Worm (Caenorhabditis elegans) whole organism, L4 larva: ENCODE results near the gene toca-1.

Experiments
- ces-1 ChIP-seq: fragments of 150-350 bp; sonication (generic microtip); optimal IDR thresholded peaks from 4 replicates; lab custom pipeline; 2014; ENCODE audit warnings: missing biosample characterization, missing genetic modification reagents, missing genetic modification characterization
- dmd-9 ChIP-seq: fragments of 200-800 bp; sonication (Bioruptor generic); IDR thresholded peaks from 2 replicates; pipeline ENCODE4 v1.3.6; 2022; ENCODE audit warnings: missing genetic modification reagents, missing genetic modification characterization, missing compliant biosample characterization
- hlh-11 ChIP-seq: fragments of 200-800 bp; sonication (Bioruptor generic); optimal IDR thresholded peaks from 2 replicates; lab custom pipeline; 2018; ENCODE audit warnings: mild to moderate bottlenecking, missing genetic modification characterization, missing compliant biosample characterization
- lin-15B ChIP-seq: fragments of 150-350 bp; sonication (generic microtip); optimal IDR thresholded peaks from 3 replicates; lab custom pipeline; 2014; ENCODE audit warnings: missing biosample characterization, missing genetic modification characterization
- nhr-10 ChIP-seq: fragments of 150-350 bp; optimal IDR thresholded peaks from 2 replicates; lab custom pipeline; 2014; ENCODE audit warnings: missing biosample characterization, missing genetic modification characterization
- nhr-28 ChIP-seq: fragments of 150-350 bp; optimal IDR thresholded peaks from 2 replicates; lab custom pipeline; 2014; ENCODE audit warnings: missing biosample characterization, missing genetic modification characterization
- pqm-1 ChIP-seq: sonication (generic microtip); optimal IDR thresholded peaks from 2 replicates; lab custom pipeline; 2017; ENCODE audit warnings: missing biosample characterization, missing genetic modification characterization
- tra-1 ChIP-seq: fragments of 200-800 bp; sonication (Bioruptor generic); IDR thresholded peaks from 2 replicates; pipeline ENCODE4 v1.3.6; 2022; ENCODE audit warnings: missing genetic modification reagents, missing genetic modification characterization, missing compliant biosample characterization

- TF ChIP-seq hlh-11 (tag; lab: Kevin White, UChicago) (peak; percentile 92), nhr-10 (tag; lab: Kevin White, UChicago) (peak; percentile 93), lin-15B (tag; lab: Kevin White, UChicago) (no peak), ces-1 (GFP tag; lab: Kevin White, UChicago) (no peak), tra-1 (GFP tag; lab: Robert Waterston, UW) (peak; percentile 78), pqm-1 (tag; lab: Kevin White, UChicago) (peak; percentile 0), dmd-9 (no peak), nhr-28 (tag; lab: Kevin White, UChicago) (peak; percentile 68)
Measured at ce11 chrX:1486135-1486648, 35.1 kb downstream of the toca-1 start, which contains the start of the genes D1005.10 and dhs-25.
